Worm (Caenorhabditis elegans) whole organism, young adult: ENCODE results near the gene lys-5.

Experiments
- F37B4.10 ChIP-seq: fragments of 200-800 bp; sonication (Bioruptor generic); IDR thresholded peaks from 2 replicates; pipeline ENCODE4 v1.3.6; 2022; ENCODE audit warnings: missing genetic modification characterization, missing compliant biosample characterization
- lag-1 ChIP-seq: fragments of 200-800 bp; sonication (Bioruptor generic); IDR thresholded peaks from 2 replicates; pipeline ENCODE4 v1.3.6; 2022; ENCODE audit warnings: missing genetic modification reagents, missing genetic modification characterization, missing compliant biosample characterization
- lin-26 ChIP-seq: fragments of 200-800 bp; sonication (Bioruptor generic); IDR thresholded peaks from 2 replicates; pipeline ENCODE4 v1.3.6; 2022; ENCODE audit warnings: missing genetic modification reagents, missing genetic modification characterization, missing compliant biosample characterization
- nhr-27 ChIP-seq: fragments of 200-800 bp; sonication (Bioruptor generic); optimal IDR thresholded peaks from 2 replicates; lab custom pipeline; 2018; ENCODE audit warnings: mild to moderate bottlenecking, missing genetic modification characterization, moderate library complexity, missing compliant biosample characterization
- snpc-4 ChIP-seq, 5 experiments: fragments of 150-350 bp in 1 of 5; sonication (generic microtip) in 4 of 5; optimal IDR thresholded peaks; 2 replicates each; lab custom pipeline; 2014 to 2018; ENCODE audit warnings: missing genetic modification characterization in 5 of 5, missing biosample characterization in 3 of 5, antibody characterized with exemption in 2 of 5, mild to moderate bottlenecking in 2 of 5, missing compliant biosample characterization in 2 of 5, missing genotype in 2 of 5, moderate library complexity in 2 of 5, missing genetic modification reagents in 1 of 5

DNA sequence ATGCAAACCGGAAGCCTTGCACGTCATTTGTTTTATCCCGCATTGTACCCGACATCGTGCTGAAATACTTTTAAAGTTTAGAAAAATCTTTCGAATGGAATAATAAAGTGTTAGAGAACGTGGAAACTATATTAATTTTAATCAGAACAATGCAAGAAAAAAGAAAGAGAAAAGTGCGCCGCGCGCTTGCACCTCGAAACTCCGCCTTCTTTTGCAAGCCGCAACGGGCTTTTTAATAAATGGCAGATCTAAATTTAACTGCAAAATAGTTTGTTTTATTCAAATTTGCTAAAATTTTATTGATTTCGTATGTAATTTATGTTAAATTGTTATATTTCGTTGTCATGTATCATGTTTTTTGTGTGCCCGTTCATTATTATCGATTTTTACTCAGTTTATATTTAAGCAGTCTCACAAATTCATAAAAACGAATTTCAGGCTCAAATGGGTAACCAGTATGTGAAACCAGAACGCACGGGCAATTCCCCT, 26.6 kb upstream of the lys-5 start, which contains the start of the genes acl-3 and ndub-6:
- TF ChIP-seq lag-1 (GFP tag; lab: Robert Waterston, UW) (no peak), nhr-27 (no peak), F37B4.10 (GFP tag; lab: Robert Waterston, UW) (no peak), lin-26 (GFP tag; lab: Robert Waterston, UW) (no peak), snpc-4 (GFP tag; optimal IDR thresholded peaks at IDR 0.05; lab: Kevin White, UChicago) (no peak), snpc-4 (tag; optimal IDR thresholded peaks at IDR 0.05; lab: Kevin White, UChicago) (no peak)
